Worm (Caenorhabditis elegans) whole organism, mixed stage, embryonic: ENCODE data around the gene cnc-5.

ENCODE experiments used
- ceh-83 ChIP-seq: fragments of 200-800 bp; sonication (Bioruptor generic); optimal IDR thresholded peaks from 2 replicates; lab custom pipeline; 2018; ENCODE audit warnings: mild to moderate bottlenecking, missing genetic modification characterization, missing compliant biosample characterization
- ces-1 ChIP-seq: fragments of 150-350 bp; optimal IDR thresholded peaks from 2 replicates; lab custom pipeline; 2014; ENCODE audit warnings: missing biosample characterization, missing genetic modification reagents, missing genetic modification characterization
- ham-2 ChIP-seq: fragments of 200-800 bp; sonication (Bioruptor generic); optimal IDR thresholded peaks from 2 replicates; lab custom pipeline; 2018; ENCODE audit warnings: mild to moderate bottlenecking, missing genetic modification characterization, missing compliant biosample characterization
- lin-13 ChIP-seq: fragments of 150-350 bp; optimal IDR thresholded peaks from 2 replicates; lab custom pipeline; 2014; ENCODE audit warnings: missing biosample characterization, missing genetic modification characterization
- lin-32 ChIP-seq: fragments of 200-800 bp; sonication (Bioruptor generic); optimal IDR thresholded peaks from 2 replicates; lab custom pipeline; 2018; ENCODE audit warnings: mild to moderate bottlenecking, missing genetic modification characterization, missing compliant biosample characterization
- lsy-2 ChIP-seq: fragments of 150-350 bp; optimal IDR thresholded peaks from 2 replicates; lab custom pipeline; 2014; ENCODE audit warnings: missing biosample characterization, missing genetic modification characterization
- mls-2 ChIP-seq: sonication (generic microtip); optimal IDR thresholded peaks from 2 replicates; lab custom pipeline; 2016; ENCODE audit warnings: mild to moderate bottlenecking, missing genetic modification characterization, moderate library complexity, missing compliant biosample characterization
- nhr-237 ChIP-seq: fragments of 150-350 bp; optimal IDR thresholded peaks from 2 replicates; lab custom pipeline; 2014; ENCODE audit warnings: missing biosample characterization, missing genetic modification characterization
- nhr-28 ChIP-seq: fragments of 150-350 bp; optimal IDR thresholded peaks from 2 replicates; lab custom pipeline; 2014; ENCODE audit warnings: missing biosample characterization, missing genetic modification characterization
- nhr-76 ChIP-seq: sonication (generic microtip); optimal IDR thresholded peaks from 2 replicates; lab custom pipeline; 2017; ENCODE audit warnings: missing biosample characterization, missing genetic modification characterization
- unc-39 ChIP-seq: fragments of 150-350 bp; optimal IDR thresholded peaks from 2 replicates; lab custom pipeline; 2014; ENCODE audit warnings: missing biosample characterization, missing genetic modification characterization
- unc-62 ChIP-seq: fragments of 150-350 bp; optimal IDR thresholded peaks from 2 replicates; lab custom pipeline; 2014; ENCODE audit warnings: missing biosample characterization, missing genetic modification reagents, missing genetic modification characterization

DNA sequence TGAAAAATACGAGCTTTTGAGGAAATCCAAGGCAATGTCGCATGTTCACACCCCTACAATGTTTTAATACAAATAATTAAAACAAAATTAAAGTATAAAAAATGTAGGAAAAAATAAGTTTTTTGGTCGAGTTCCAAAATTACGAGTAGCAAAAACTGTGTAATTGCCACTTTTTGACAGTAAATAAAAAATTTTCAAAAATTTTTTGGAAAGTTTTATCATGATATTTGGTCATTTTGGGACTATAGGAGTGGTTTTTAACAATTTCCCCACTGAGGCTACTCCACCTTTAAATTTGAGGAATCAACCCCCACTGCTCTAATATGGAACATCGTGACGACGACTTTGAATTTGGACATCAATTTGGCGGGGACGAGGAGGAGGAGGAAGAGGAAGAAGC lies 22.3 kb downstream of the cnc-5 start, which contains the start of gene gid-8:
- TF ChIP-seq ham-2 (GFP tag; lab: Kevin White, UChicago) (no peak), unc-39 (tag; lab: Kevin White, UChicago) (no peak), nhr-28 (tag; lab: Kevin White, UChicago) (no peak), nhr-76 (tag; lab: Kevin White, UChicago) (no peak), ces-1 (GFP tag; lab: Kevin White, UChicago) (no peak), unc-62 (GFP tag; lab: Kevin White, UChicago) (no peak), nhr-237 (no peak), lin-13 (tag; lab: Kevin White, UChicago) (no peak), ceh-83 (GFP tag; lab: Kevin White, UChicago) (no peak), mls-2 (tag; lab: Kevin White, UChicago) (no peak), lin-32 (GFP tag; lab: Kevin White, UChicago) (no peak), lsy-2 (no peak)
